Worm (Caenorhabditis elegans) whole organism, young adult: Measurements from ENCODE around the gene rps-1.
A peak's percentile ranks its signal among the peaks of the same experiment; 100 is the strongest.

ENCODE experiments used
- B0019.2 ChIP-seq: fragments of 200-800 bp; sonication (Bioruptor generic); conservative IDR thresholded peaks from 2 replicates; pipeline ENCODE4 v1.3.6; 2022; ENCODE audit warnings: missing genetic modification reagents, missing genetic modification characterization, missing compliant biosample characterization
- B0261.1 ChIP-seq: sonication (generic microtip); optimal IDR thresholded peaks from 2 replicates; lab custom pipeline; 2016; ENCODE audit warnings: mild to moderate bottlenecking, missing genetic modification characterization, moderate library complexity, missing compliant biosample characterization
- F23B12.7 ChIP-seq: sonication (generic microtip); optimal IDR thresholded peaks from 2 replicates; lab custom pipeline; 2017; ENCODE audit warnings: missing genetic modification characterization, mild to moderate bottlenecking, missing compliant biosample characterization, antibody characterized with exemption, moderate library complexity; ENCODE audit not compliant: insufficient read depth
- F39B2.1 ChIP-seq: fragments of 200-800 bp; sonication (Bioruptor generic); IDR thresholded peaks from 2 replicates; pipeline ENCODE4 v1.3.6; 2022; ENCODE audit warnings: missing genetic modification reagents, missing genetic modification characterization, missing compliant biosample characterization
- F49E8.2 ChIP-seq: sonication (generic microtip); optimal IDR thresholded peaks from 3 replicates; lab custom pipeline; 2017; ENCODE audit warnings: missing genetic modification characterization, mild to moderate bottlenecking, missing compliant biosample characterization, antibody characterized with exemption, moderate library complexity; ENCODE audit not compliant: insufficient read depth
- F57A8.1 ChIP-seq: fragments of 200-800 bp; sonication (Bioruptor generic); optimal IDR thresholded peaks from 2 replicates; lab custom pipeline; 2018; ENCODE audit warnings: mild to moderate bottlenecking, missing genetic modification characterization, moderate library complexity, missing compliant biosample characterization
- T26A5.8 ChIP-seq: sonication (generic microtip); optimal IDR thresholded peaks from 2 replicates; lab custom pipeline; 2016; ENCODE audit warnings: missing genetic modification characterization, missing compliant biosample characterization
- Y53G8AR.9 ChIP-seq: fragments of 200-800 bp; sonication (Bioruptor generic); conservative IDR thresholded peaks from 2 replicates; pipeline ENCODE4 v1.3.6; 2022; ENCODE audit warnings: missing genetic modification reagents, missing genetic modification characterization, missing compliant biosample characterization
- Y56A3A.18 ChIP-seq: fragments of 200-800 bp; sonication (Bioruptor generic); IDR thresholded peaks from 2 replicates; pipeline ENCODE4 v1.3.6; 2022; ENCODE audit warnings: missing genetic modification reagents, missing genetic modification characterization, missing compliant biosample characterization
- Y79H2A.3 ChIP-seq: fragments of 200-800 bp; sonication (Bioruptor generic); conservative IDR thresholded peaks from 2 replicates; pipeline ENCODE4 v1.3.6; 2022; ENCODE audit warnings: missing genetic modification reagents, missing genetic modification characterization, missing compliant biosample characterization
- ZK185.1 ChIP-seq: sonication (generic microtip); optimal IDR thresholded peaks from 2 replicates; lab custom pipeline; 2016; ENCODE audit warnings: mild to moderate bottlenecking, missing genetic modification characterization, missing compliant biosample characterization; ENCODE audit not compliant: poor library complexity, severe bottlenecking
- akir-1 ChIP-seq: fragments of 200-800 bp; sonication (Bioruptor generic); optimal IDR thresholded peaks from 2 replicates; lab custom pipeline; 2018; ENCODE audit warnings: mild to moderate bottlenecking, missing genetic modification characterization, moderate library complexity, missing compliant biosample characterization
- ama-1 ChIP-seq, 3 experiments: fragments of 150-350 bp in 1 of 3; sonication (generic microtip) in 2 of 3; optimal IDR thresholded peaks; 2 replicates each; lab custom pipeline; 2014 to 2018; ENCODE audit warnings: missing biosample characterization in 2 of 3, missing genetic modification characterization in 2 of 3, missing genetic modification reagents in 2 of 3
- aptf-2 ChIP-seq: fragments of 200-800 bp; sonication (Bioruptor generic); conservative IDR thresholded peaks from 2 replicates; pipeline ENCODE4 v1.3.6; 2022; ENCODE audit warnings: missing genetic modification reagents, missing genetic modification characterization, missing compliant biosample characterization
- aptf-3 ChIP-seq: fragments of 200-800 bp; sonication (Bioruptor generic); IDR thresholded peaks from 2 replicates; pipeline ENCODE4 v1.3.6; 2022; ENCODE audit warnings: missing genetic modification characterization, missing compliant biosample characterization
- ceh-40 ChIP-seq: fragments of 200-800 bp; sonication (Bioruptor generic); IDR thresholded peaks from 2 replicates; pipeline ENCODE4 v1.3.6; 2022; ENCODE audit warnings: missing genetic modification characterization, missing compliant biosample characterization
- ceh-91 ChIP-seq: fragments of 200-800 bp; sonication (Bioruptor generic); IDR thresholded peaks from 2 replicates; pipeline ENCODE4 v1.3.6; 2022; ENCODE audit warnings: missing genetic modification reagents, missing genetic modification characterization, missing compliant biosample characterization
- die-1 ChIP-seq: sonication (generic microtip); optimal IDR thresholded peaks from 2 replicates; lab custom pipeline; 2016; ENCODE audit warnings: missing genotype, mild to moderate bottlenecking, missing genetic modification characterization, missing compliant biosample characterization
- dpl-1 ChIP-seq: fragments of 150-350 bp; optimal IDR thresholded peaks from 2 replicates; lab custom pipeline; 2014; ENCODE audit warnings: missing biosample characterization, missing genetic modification reagents, missing genetic modification characterization
- egl-18 ChIP-seq: fragments of 200-800 bp; sonication (Bioruptor generic); IDR thresholded peaks from 2 replicates; pipeline ENCODE4 v1.3.6; 2022; ENCODE audit warnings: missing genetic modification reagents, missing genetic modification characterization, missing compliant biosample characterization
- ekl-4 ChIP-seq: fragments of 200-800 bp; sonication (Bioruptor generic); IDR thresholded peaks from 2 replicates; pipeline ENCODE4 v1.3.6; 2022; ENCODE audit warnings: missing genetic modification reagents, missing genetic modification characterization, missing compliant biosample characterization
- gei-17 ChIP-seq: fragments of 200-800 bp; sonication (Bioruptor generic); optimal IDR thresholded peaks from 2 replicates; lab custom pipeline; 2018; ENCODE audit warnings: mild to moderate bottlenecking, missing genetic modification characterization, missing compliant biosample characterization
- him-1 ChIP-seq: sonication (generic microtip); optimal IDR thresholded peaks from 2 replicates; lab custom pipeline; 2016; ENCODE audit warnings: missing genotype, missing genetic modification reagents, missing genetic modification characterization, missing compliant biosample characterization
- hmg-20 ChIP-seq: fragments of 200-800 bp; sonication (Bioruptor generic); IDR thresholded peaks from 2 replicates; pipeline ENCODE4 v1.3.6; 2022; ENCODE audit warnings: missing genetic modification reagents, missing genetic modification characterization, missing compliant biosample characterization
- lin-26 ChIP-seq: fragments of 200-800 bp; sonication (Bioruptor generic); IDR thresholded peaks from 2 replicates; pipeline ENCODE4 v1.3.6; 2022; ENCODE audit warnings: missing genetic modification reagents, missing genetic modification characterization, missing compliant biosample characterization
- lin-35 ChIP-seq, 3 experiments: fragments of 150-350 bp in 2 of 3; sonication (generic microtip) in 1 of 3; optimal IDR thresholded peaks; 2 replicates each; lab custom pipeline; 2014 to 2018; ENCODE audit warnings: missing biosample characterization in 3 of 3, missing genetic modification characterization in 3 of 3, missing genetic modification reagents in 3 of 3
- lin-40 ChIP-seq: sonication (generic microtip); optimal IDR thresholded peaks from 2 replicates; lab custom pipeline; 2016; ENCODE audit warnings: missing genetic modification characterization, mild to moderate bottlenecking, missing compliant biosample characterization, missing genotype, missing genetic modification reagents
- lsy-27 ChIP-seq: sonication (generic microtip); optimal IDR thresholded peaks from 2 replicates; lab custom pipeline; 2017; ENCODE audit warnings: missing genetic modification characterization, mild to moderate bottlenecking, missing compliant biosample characterization, antibody characterized with exemption, missing genotype, borderline replicate concordance; ENCODE audit not compliant: insufficient read depth
- madf-3 ChIP-seq: fragments of 200-800 bp; sonication (Bioruptor generic); IDR thresholded peaks from 2 replicates; pipeline ENCODE4 v1.3.6; 2022; ENCODE audit warnings: missing genetic modification reagents, missing genetic modification characterization, missing compliant biosample characterization
- madf-6 ChIP-seq: fragments of 200-800 bp; sonication (Bioruptor generic); IDR thresholded peaks from 2 replicates; pipeline ENCODE4 v1.3.6; 2022; ENCODE audit warnings: missing genetic modification reagents, missing genetic modification characterization, missing compliant biosample characterization
- madf-8 ChIP-seq: fragments of 200-800 bp; sonication (Bioruptor generic); conservative IDR thresholded peaks from 2 replicates; pipeline ENCODE4 v1.3.6; 2022; ENCODE audit warnings: missing genetic modification reagents, missing genetic modification characterization, missing compliant biosample characterization
- nfyb-1 ChIP-seq: fragments of 200-800 bp; sonication (Bioruptor generic); IDR thresholded peaks from 2 replicates; pipeline ENCODE4 v1.3.6; 2022; ENCODE audit warnings: missing genetic modification reagents, missing genetic modification characterization, missing compliant biosample characterization
- nhr-179 ChIP-seq: sonication (generic microtip); optimal IDR thresholded peaks from 2 replicates; lab custom pipeline; 2016; ENCODE audit warnings: mild to moderate bottlenecking, missing genetic modification characterization, missing compliant biosample characterization
- nhr-80 ChIP-seq: sonication (generic microtip); optimal IDR thresholded peaks from 2 replicates; lab custom pipeline; 2016; ENCODE audit warnings: missing genetic modification characterization, missing compliant biosample characterization
- nhr-90 ChIP-seq: sonication (generic microtip); optimal IDR thresholded peaks from 2 replicates; lab custom pipeline; 2016; ENCODE audit warnings: missing genotype, mild to moderate bottlenecking, missing genetic modification characterization, missing compliant biosample characterization
- pha-4 ChIP-seq: fragments of 150-350 bp; sonication (generic microtip); optimal IDR thresholded peaks from 2 replicates; lab custom pipeline; 2014; ENCODE audit warnings: missing biosample characterization, missing genetic modification reagents, missing genetic modification characterization
- rec-8 ChIP-seq, 2 experiments: sonication (generic microtip); optimal IDR thresholded peaks; 2 replicates each; lab custom pipeline; 2016; ENCODE audit warnings: mild to moderate bottlenecking in 2 of 2, missing genetic modification characterization in 2 of 2, missing genetic modification reagents in 2 of 2, missing genotype in 2 of 2, missing biosample characterization in 1 of 2, missing compliant biosample characterization in 1 of 2, moderate library complexity in 1 of 2
- sea-2 ChIP-seq: fragments of 200-800 bp; sonication (Bioruptor generic); IDR thresholded peaks from 2 replicates; pipeline ENCODE4 v1.3.6; 2022; ENCODE audit warnings: missing genetic modification characterization, missing compliant biosample characterization
- snpc-3.4 ChIP-seq: sonication (generic microtip); optimal IDR thresholded peaks from 2 replicates; lab custom pipeline; 2017; ENCODE audit warnings: missing genetic modification characterization, mild to moderate bottlenecking, missing compliant biosample characterization, antibody characterized with exemption, moderate library complexity, missing genotype, missing genetic modification reagents
- snpc-4 ChIP-seq, 5 experiments: fragments of 150-350 bp in 1 of 5; sonication (generic microtip) in 4 of 5; optimal IDR thresholded peaks; 2 replicates each; lab custom pipeline; 2014 to 2018; ENCODE audit warnings: missing genetic modification characterization in 5 of 5, missing biosample characterization in 3 of 5, antibody characterized with exemption in 2 of 5, mild to moderate bottlenecking in 2 of 5, missing compliant biosample characterization in 2 of 5, missing genotype in 2 of 5, moderate library complexity in 2 of 5, missing genetic modification reagents in 1 of 5
- tbx-9 ChIP-seq: sonication (generic microtip); optimal IDR thresholded peaks from 2 replicates; lab custom pipeline; 2016; ENCODE audit warnings: borderline replicate concordance, missing genetic modification characterization, inconsistent platforms, missing compliant biosample characterization
- unc-62 ChIP-seq: fragments of 150-350 bp; optimal IDR thresholded peaks from 2 replicates; lab custom pipeline; 2014; ENCODE audit warnings: missing biosample characterization, missing genetic modification reagents, missing genetic modification characterization
- ztf-28 ChIP-seq: fragments of 200-800 bp; sonication (Bioruptor generic); IDR thresholded peaks from 2 replicates; pipeline ENCODE4 v1.3.6; 2022; ENCODE audit warnings: missing genetic modification reagents, missing genetic modification characterization, missing compliant biosample characterization

Gene rps-1

DNA sequence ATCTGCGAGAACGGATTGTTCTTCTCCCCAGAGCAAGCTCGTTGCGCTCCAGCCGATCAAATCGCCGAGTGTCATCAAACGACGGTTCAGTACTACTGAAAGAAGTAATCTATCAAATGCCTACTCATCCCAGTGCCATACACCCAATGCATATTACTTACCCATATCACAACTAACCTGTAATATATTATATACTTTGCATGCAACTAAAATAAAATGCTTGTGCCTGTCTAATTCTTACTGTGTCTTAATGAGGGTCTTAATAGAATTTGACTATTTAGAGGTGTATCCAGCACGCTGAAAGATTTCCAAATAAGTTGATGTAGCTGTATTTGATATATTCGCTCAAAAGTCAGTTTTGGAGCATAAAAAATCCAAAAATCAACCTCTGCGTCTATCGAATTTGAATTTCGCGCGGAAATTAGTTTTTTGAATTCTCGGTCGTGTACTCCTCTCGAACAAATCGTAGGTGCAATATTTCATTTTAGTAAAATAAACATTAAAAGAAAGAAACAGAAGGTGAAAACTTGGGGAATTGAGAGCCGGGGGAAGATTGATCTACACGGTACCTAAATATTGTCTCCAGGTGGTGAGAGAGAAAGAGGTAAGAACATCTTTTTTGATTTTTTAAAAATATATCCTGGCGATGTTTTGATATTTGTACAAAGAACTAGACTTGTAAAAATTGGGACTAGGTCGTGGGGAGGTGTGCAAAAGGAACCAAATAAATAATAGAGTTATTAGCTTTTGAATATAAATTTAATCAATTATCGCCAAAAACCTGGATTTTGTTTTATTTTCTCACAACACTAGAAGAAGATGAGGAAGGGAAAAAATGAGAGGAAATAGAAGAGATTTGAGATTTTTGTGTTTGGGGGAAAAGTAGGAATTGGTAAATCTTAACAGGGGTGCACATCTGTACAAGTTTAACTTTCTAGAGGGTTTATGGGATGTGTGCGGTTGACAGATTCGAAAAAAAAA, 15.7 kb downstream of the rps-1 start (continued):
- peak; percentile 54 for TF ChIP-seq dpl-1 (GFP tag; lab: Kevin White, UChicago)
- TF ChIP-seq madf-8 (GFP tag; lab: Robert Waterston, UW): no peak; the same call in 1 of the 2 replicates
- TF ChIP-seq F39B2.1 (GFP tag; lab: Robert Waterston, UW): no peak
- no peak for TF ChIP-seq lin-26
- peak; percentile 86 for TF ChIP-seq Y53G8AR.9 (GFP tag; lab: Robert Waterston, UW)
- peak; percentile 100 for TF ChIP-seq him-1 (tag; lab: Kevin White, UChicago)
- TF ChIP-seq tbx-9 (tag; lab: Kevin White, UChicago): peak; percentile 54
- TF ChIP-seq egl-18 (GFP tag; lab: Robert Waterston, UW): no peak
- TF ChIP-seq akir-1 (GFP tag; lab: Kevin White, UChicago): no peak
- peak; percentile 80 for TF ChIP-seq ekl-4 (GFP tag; lab: Robert Waterston, UW)
- TF ChIP-seq ztf-28: 0 out of 2 replicates have a peak, but pooled peaks have one; percentile 6
- no peak for TF ChIP-seq nhr-80
- TF ChIP-seq gei-17 (GFP tag; lab: Kevin White, UChicago): peak; percentile 17
- no peak for TF ChIP-seq snpc-4 (GFP tag; optimal IDR thresholded peaks at IDR 0.05; lab: Kevin White, UChicago)
- peak in 2 of 4 experiments; percentile 45 to 49 for TF ChIP-seq snpc-4 (tag; optimal IDR thresholded peaks at IDR 0.05; lab: Kevin White, UChicago)
- no peak for TF ChIP-seq aptf-3
- TF ChIP-seq madf-6: peak; percentile 76
- TF ChIP-seq B0261.1 (tag; lab: Kevin White, UChicago): peak; percentile 27
- TF ChIP-seq T26A5.8 (tag; lab: Kevin White, UChicago): peak; percentile 50
- TF ChIP-seq madf-3 (GFP tag; lab: Robert Waterston, UW): 0 out of 2 replicates have a peak, but pooled peaks have one; percentile 68
- TF ChIP-seq F57A8.1 (GFP tag; lab: Kevin White, UChicago): no peak
- peak; percentile 74 for TF ChIP-seq F49E8.2 (tag; lab: Kevin White, UChicago)
- TF ChIP-seq hmg-20 (GFP tag; lab: Robert Waterston, UW): peak; percentile 48; the same call in 1 of the 2 replicates
- TF ChIP-seq pha-4: no peak
- TF ChIP-seq Y79H2A.3 (GFP tag; lab: Robert Waterston, UW): peak; percentile 69
- TF ChIP-seq lsy-27: no peak
- 0 out of 2 replicates have a peak, but pooled peaks have one; percentile 41 for TF ChIP-seq aptf-2 (GFP tag; lab: Robert Waterston, UW)
- TF ChIP-seq nhr-90 (tag; lab: Kevin White, UChicago): no peak
- TF ChIP-seq ZK185.1 (tag; lab: Kevin White, UChicago): peak; percentile 66
- TF ChIP-seq ama-1 (optimal IDR thresholded peaks at IDR 0.05; lab: Kevin White, UChicago): peak; percentile 17
- peak; percentile 18 to 39 for TF ChIP-seq ama-1 (GFP tag; optimal IDR thresholded peaks at IDR 0.05; lab: Kevin White, UChicago)
- TF ChIP-seq ceh-91 (GFP tag; lab: Robert Waterston, UW): peak; percentile 57
- TF ChIP-seq B0019.2 (GFP tag; lab: Robert Waterston, UW): no peak
- peak; percentile 66; the same call in 1 of the 2 replicates for TF ChIP-seq nfyb-1
- TF ChIP-seq sea-2: 0 out of 2 replicates have a peak, but pooled peaks have one; percentile 18
- TF ChIP-seq lin-40 (tag; lab: Kevin White, UChicago): peak; percentile 48
- peak; percentile 72 for TF ChIP-seq snpc-3.4 (tag; lab: Kevin White, UChicago)
- TF ChIP-seq unc-62 (GFP tag; lab: Kevin White, UChicago): no peak
- peak; percentile 33 for TF ChIP-seq F23B12.7 (tag; lab: Kevin White, UChicago)
- peak; percentile 17 to 37 (median 25) for TF ChIP-seq lin-35 (GFP tag; optimal IDR thresholded peaks at IDR 0.05; lab: Kevin White, UChicago)
- TF ChIP-seq Y56A3A.18 (GFP tag; lab: Robert Waterston, UW): peak; percentile 75
- TF ChIP-seq die-1: peak; percentile 49
- TF ChIP-seq ceh-40 (GFP tag; lab: Robert Waterston, UW): no peak; the same call in 1 of the 2 replicates
- TF ChIP-seq rec-8 (tag; optimal IDR thresholded peaks at IDR 0.05; lab: Kevin White, UChicago): no peak
- peak; percentile 57 for TF ChIP-seq nhr-179 (tag; lab: Kevin White, UChicago)
